Worm (Caenorhabditis elegans): ENCODE data around the gene nspg-7.1.
A peak's percentile ranks its signal among the peaks of the same experiment; 100 is the strongest.

The nspg-7.1 gene

DNA sequence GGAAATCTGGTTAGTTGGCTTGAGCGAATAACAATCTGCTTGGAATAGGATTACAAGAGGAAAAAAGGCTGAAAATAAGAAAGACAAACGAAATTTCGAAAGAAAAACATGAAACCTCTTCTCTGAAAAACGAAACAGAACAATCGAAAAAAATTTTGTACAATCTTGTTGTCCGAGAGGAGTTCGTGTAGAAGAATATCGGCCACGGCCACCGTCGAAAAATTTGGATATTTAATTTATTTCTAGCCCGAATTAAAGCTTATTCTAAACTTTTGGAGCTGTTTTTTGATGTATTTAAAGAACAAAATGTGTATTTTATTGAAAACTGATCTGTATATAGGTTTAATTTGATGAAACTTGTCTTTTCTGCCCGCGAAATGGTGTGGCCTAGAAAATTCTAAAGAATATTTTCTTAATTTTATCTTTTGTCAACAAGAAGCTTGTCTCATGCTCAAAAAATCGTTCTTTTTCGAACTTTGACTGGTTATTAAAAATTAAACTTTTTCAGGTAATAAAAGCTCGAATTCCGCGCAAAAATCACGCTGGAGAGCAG is 6.0 kb upstream of the nspg-7.1 start, which contains the start of gene T20D3.5:
Gene T20D3.5 (plus strand): TSS at position 503 of the 553 bp plus-strand sequence.
- no peak for TF ChIP-seq mab-9 (GFP tag; IDR thresholded peaks at IDR 0.05)
- TF ChIP-seq elt-2 (tag; optimal IDR thresholded peaks at IDR 0.05): no peak
- peak; percentile 13 for TF ChIP-seq rnt-1 (tag; optimal IDR thresholded peaks at IDR 0.05)

ce11 chrIV:9335552-9336251 is 5.0 kb upstream of the nspg-7.1 start, which contains the start of the genes coa-4 and T20D3.14:
coa-4 (minus strand) TSS chrIV:9335602.
T20D3.14 (minus strand) TSS chrIV:9335909.
- TF ChIP-seq nhr-28 (tag; optimal IDR thresholded peaks at IDR 0.05): no peak
- no peak for TF ChIP-seq nhr-11 (tag; optimal IDR thresholded peaks at IDR 0.05)
- TF ChIP-seq isw-1 (GFP tag; IDR thresholded peaks at IDR 0.05): no peak
- TF ChIP-seq aly-2 (tag; optimal IDR thresholded peaks at IDR 0.05): no peak
- peak; percentile 39 for TF ChIP-seq blmp-1 (tag; optimal IDR thresholded peaks at IDR 0.05)
- no peak for TF ChIP-seq mef-2 (tag; optimal IDR thresholded peaks at IDR 0.05)
- no peak for TF ChIP-seq nhr-76 (tag; optimal IDR thresholded peaks at IDR 0.05)
- no peak for TF ChIP-seq alr-1 (tag; optimal IDR thresholded peaks at IDR 0.05; ENCODE audit: borderline replicate concordance)
- TF ChIP-seq ceh-88 (GFP tag; IDR thresholded peaks at IDR 0.05): no peak
- TF ChIP-seq lir-3 (tag; optimal IDR thresholded peaks at IDR 0.05; ENCODE audit: poor library complexity): no peak
- peak in 1 of 6 experiments; percentile 43 for TF ChIP-seq elt-3 (tag; optimal IDR thresholded peaks at IDR 0.05)
- peak; percentile 38 for TF ChIP-seq C16A3.4 (tag; optimal IDR thresholded peaks at IDR 0.05)
- no peak for TF ChIP-seq unc-86 (tag; optimal IDR thresholded peaks at IDR 0.05)
- TF ChIP-seq dpl-1 (GFP tag; optimal IDR thresholded peaks at IDR 0.05): peak in 2 of 3 experiments; percentile 17 to 48
- TF ChIP-seq nhr-20 (tag; optimal IDR thresholded peaks at IDR 0.05): peak; percentile 64
- TF ChIP-seq nhr-19 (GFP tag; conservative IDR thresholded peaks at IDR 0.05): no peak; the same call in none of the 2 replicates
- TF ChIP-seq lin-35 (GFP tag; optimal IDR thresholded peaks at IDR 0.05): peak; percentile 41 to 64
- TF ChIP-seq nhr-47 (tag; optimal IDR thresholded peaks at IDR 0.05): peak; percentile 43
- TF ChIP-seq unc-62 (GFP tag; optimal IDR thresholded peaks at IDR 0.05): no peak
- TF ChIP-seq skn-1 (tag; optimal IDR thresholded peaks at IDR 0.05): no peak
- peak; percentile 1 for TF ChIP-seq snpc-4 (tag; optimal IDR thresholded peaks at IDR 0.05)
- TF ChIP-seq jun-1 (tag; optimal IDR thresholded peaks at IDR 0.05): no peak
- no peak for TF ChIP-seq egl-27 (tag; optimal IDR thresholded peaks at IDR 0.05)
- TF ChIP-seq mep-1 (tag; optimal IDR thresholded peaks at IDR 0.05): peak; percentile 41
- TF ChIP-seq ztf-11 (tag; optimal IDR thresholded peaks at IDR 0.05): no peak
- peak; percentile 71 for TF ChIP-seq nhr-71 (tag; optimal IDR thresholded peaks at IDR 0.05)
- no peak for TF ChIP-seq lin-13 (GFP tag; optimal IDR thresholded peaks at IDR 0.05)
- TF ChIP-seq ceh-82 (tag; optimal IDR thresholded peaks at IDR 0.05): peak in 2 of 3 experiments; percentile 6 to 26
- no peak for TF ChIP-seq ztf-4 (tag; optimal IDR thresholded peaks at IDR 0.05)
- no peak for TF ChIP-seq fos-1 (tag; optimal IDR thresholded peaks at IDR 0.05)
- TF ChIP-seq mdl-1 (tag; optimal IDR thresholded peaks at IDR 0.05): peak in 1 of 2 experiments; percentile 54
- no peak for TF ChIP-seq ceh-8 (GFP tag; optimal IDR thresholded peaks at IDR 0.05)
- TF ChIP-seq lin-14 (GFP tag; optimal IDR thresholded peaks at IDR 0.05): peak; percentile 75
- no peak for TF ChIP-seq ceh-63 (GFP tag; optimal IDR thresholded peaks at IDR 0.05)
- TF ChIP-seq fkh-8 (tag; optimal IDR thresholded peaks at IDR 0.05): no peak
- TF ChIP-seq pax-3 (tag; optimal IDR thresholded peaks at IDR 0.05): no peak
- TF ChIP-seq fkh-10 (GFP tag; optimal IDR thresholded peaks at IDR 0.05): no peak
- TF ChIP-seq C34B4.2 (tag; optimal IDR thresholded peaks at IDR 0.05): no peak
- no peak for TF ChIP-seq tlp-1 (tag; optimal IDR thresholded peaks at IDR 0.05)
- no peak for TF ChIP-seq ama-1 (optimal IDR thresholded peaks at IDR 0.05)
- TF ChIP-seq zag-1 (tag; optimal IDR thresholded peaks at IDR 0.05): no peak
- TF ChIP-seq hlh-17 (GFP tag; optimal IDR thresholded peaks at IDR 0.05; ENCODE audit: borderline replicate concordance): no peak
- TF ChIP-seq snu-23 (GFP tag; optimal IDR thresholded peaks at IDR 0.05): peak; percentile 75
- TF ChIP-seq unc-98 (GFP tag; IDR thresholded peaks at IDR 0.05): no peak
- TF ChIP-seq ces-1 (GFP tag; optimal IDR thresholded peaks at IDR 0.05): no peak
- TF ChIP-seq nhr-77 (tag; optimal IDR thresholded peaks at IDR 0.05): peak; percentile 11

All from whole organism, L1 larva.